Fruit fly (Drosophila melanogaster) whole organism, embryonic: Measurements from ENCODE around the gene CG42728.

ENCODE experiments used
- C15 ChIP-seq: fragments of 200-800 bp; sonication (Bioruptor generic); IDR thresholded peaks from 3 replicates; pipeline ENCODE4 v1.3.6; 2022; ENCODE audit warnings: missing biosample characterization, missing genetic modification characterization
- CG10321 ChIP-seq: fragments of 200-800 bp; sonication (Bioruptor generic); IDR thresholded peaks from 2 replicates; pipeline ENCODE4 v1.3.6; 2022; ENCODE audit warnings: missing biosample characterization, missing genetic modification characterization
- CG10366 ChIP-seq: fragments of 200-800 bp; sonication (Bioruptor generic); IDR thresholded peaks from 2 replicates; pipeline ENCODE4 v1.3.6; 2022; ENCODE audit warnings: missing biosample characterization, missing genetic modification characterization
- CG10543 ChIP-seq: fragments of 200-800 bp; sonication (Bioruptor generic); optimal IDR thresholded peaks from 3 replicates; lab custom pipeline; 2017; ENCODE audit warnings: missing biosample characterization, mild to moderate bottlenecking, missing genetic modification characterization, moderate library complexity
- CG10979 ChIP-seq: fragments of 200-800 bp; sonication (Bioruptor generic); optimal IDR thresholded peaks from 2 replicates; lab custom pipeline; 2018; ENCODE audit warnings: missing biosample characterization, mild to moderate bottlenecking, missing genetic modification characterization, moderate library complexity
- CG12155 ChIP-seq: fragments of 200-800 bp; sonication (Bioruptor generic); optimal IDR thresholded peaks from 3 replicates; lab custom pipeline; 2016; ENCODE audit warnings: missing biosample characterization, missing genetic modification characterization
- CG13123 ChIP-seq: fragments of 200-800 bp; sonication (Bioruptor generic); optimal IDR thresholded peaks from 2 replicates; lab custom pipeline; 2016; ENCODE audit warnings: missing biosample characterization, missing genetic modification characterization
- CG15479 ChIP-seq: fragments of 200-800 bp; sonication (Bioruptor generic); optimal IDR thresholded peaks from 3 replicates; lab custom pipeline; 2019; ENCODE audit warnings: missing biosample characterization, mild to moderate bottlenecking, missing genetic modification characterization, moderate library complexity
- CG17186 ChIP-seq: fragments of 200-800 bp; sonication (Bioruptor generic); optimal IDR thresholded peaks from 3 replicates; lab custom pipeline; 2017; ENCODE audit warnings: missing biosample characterization, missing genetic modification reagents, missing genetic modification characterization
- CG17568 ChIP-seq: fragments of 200-800 bp; sonication (Bioruptor generic); optimal IDR thresholded peaks from 2 replicates; lab custom pipeline; 2018; ENCODE audit warnings: missing biosample characterization, mild to moderate bottlenecking, missing genetic modification characterization, moderate library complexity
- CG1832 ChIP-seq: fragments of 200-800 bp; sonication (Bioruptor generic); optimal IDR thresholded peaks from 2 replicates; lab custom pipeline; 2017; ENCODE audit warnings: missing biosample characterization, mild to moderate bottlenecking, missing genetic modification characterization, inconsistent platforms
- CG30020 ChIP-seq: fragments of 200-800 bp; optimal IDR thresholded peaks from 2 replicates; lab custom pipeline; 2019; ENCODE audit warnings: missing biosample characterization, mild to moderate bottlenecking, missing genetic modification characterization, moderate library complexity
- CG31441 ChIP-seq: fragments of 200-800 bp; sonication (Bioruptor generic); IDR thresholded peaks from 2 replicates; pipeline ENCODE4 v1.3.6; 2022; ENCODE audit warnings: missing biosample characterization, missing genetic modification characterization
- CG3281 ChIP-seq: fragments of 200-800 bp; sonication (Bioruptor generic); optimal IDR thresholded peaks from 3 replicates; lab custom pipeline; 2017; ENCODE audit warnings: missing biosample characterization, mild to moderate bottlenecking, missing genetic modification characterization
- CG3407 ChIP-seq: fragments of 200-800 bp; sonication (Bioruptor generic); optimal IDR thresholded peaks from 2 replicates; lab custom pipeline; 2018; ENCODE audit warnings: missing biosample characterization, mild to moderate bottlenecking, missing genetic modification characterization
- CG3838 ChIP-seq: fragments of 200-800 bp; sonication (Bioruptor generic); optimal IDR thresholded peaks from 3 replicates; lab custom pipeline; 2016; ENCODE audit warnings: missing biosample characterization, missing genetic modification characterization
- CG4820 ChIP-seq: fragments of 200-800 bp; sonication (Bioruptor generic); optimal IDR thresholded peaks from 3 replicates; lab custom pipeline; 2016; ENCODE audit warnings: missing biosample characterization, missing genetic modification characterization
- CG5953 ChIP-seq: fragments of 200-800 bp; sonication (Bioruptor generic); IDR thresholded peaks from 2 replicates; pipeline ENCODE4 v1.3.6; 2022; ENCODE audit warnings: missing biosample characterization, missing genetic modification characterization
- CG6813 ChIP-seq: fragments of 200-800 bp; sonication (Bioruptor generic); optimal IDR thresholded peaks from 2 replicates; lab custom pipeline; 2017; ENCODE audit warnings: missing biosample characterization, missing genetic modification characterization, mild to moderate bottlenecking, moderate library complexity, missing genetic modification reagents
- CG7372 ChIP-seq: fragments of 200-800 bp; sonication (Bioruptor generic); IDR thresholded peaks from 2 replicates; pipeline ENCODE4 v1.3.6; 2022; ENCODE audit warnings: missing biosample characterization, missing genetic modification characterization
- CG7987 ChIP-seq: fragments of 200-800 bp; sonication (Bioruptor generic); optimal IDR thresholded peaks from 2 replicates; lab custom pipeline; 2018; ENCODE audit warnings: missing biosample characterization, mild to moderate bottlenecking, missing genetic modification characterization, moderate library complexity
- CG8924 ChIP-seq: fragments of 200-800 bp; optimal IDR thresholded peaks from 3 replicates; lab custom pipeline; 2019; ENCODE audit warnings: missing biosample characterization, mild to moderate bottlenecking, missing genetic modification characterization, moderate library complexity
- Camta ChIP-seq: fragments of 200-800 bp; sonication (Bioruptor generic); optimal IDR thresholded peaks from 2 replicates; lab custom pipeline; 2016; ENCODE audit warnings: missing biosample characterization, missing genetic modification characterization
- Dip2 ChIP-seq: fragments of 200-800 bp; sonication (Bioruptor generic); IDR thresholded peaks from 2 replicates; pipeline ENCODE4 v1.3.6; 2022; ENCODE audit warnings: missing biosample characterization, missing genetic modification characterization
- Gug ChIP-seq: fragments of 200-800 bp; sonication (Bioruptor generic); IDR thresholded peaks from 4 replicates; pipeline ENCODE4 v1.3.6; 2022; ENCODE audit warnings: missing biosample characterization, missing genetic modification characterization
- HmgD ChIP-seq: fragments of 200-800 bp; sonication (Bioruptor generic); optimal IDR thresholded peaks from 3 replicates; lab custom pipeline; 2016; ENCODE audit warnings: missing biosample characterization, missing genetic modification characterization
- HmgZ ChIP-seq: fragments of 200-800 bp; sonication (Bioruptor generic); optimal IDR thresholded peaks from 2 replicates; lab custom pipeline; 2018; ENCODE audit warnings: missing biosample characterization, mild to moderate bottlenecking, missing genetic modification characterization
- Hr51 ChIP-seq, 2 experiments: fragments of 200-800 bp; sonication (Bioruptor generic); optimal IDR thresholded peaks; 2 replicates in 1 of 2; 3 replicates in 1 of 2; lab custom pipeline; 2016 to 2018; ENCODE audit warnings: missing biosample characterization in 2 of 2, missing genetic modification characterization in 2 of 2, mild to moderate bottlenecking in 1 of 2, moderate library complexity in 1 of 2
- NK7.1 ChIP-seq: fragments of 200-800 bp; sonication (Bioruptor generic); optimal IDR thresholded peaks from 3 replicates; lab custom pipeline; 2016; ENCODE audit warnings: missing biosample characterization, missing genetic modification characterization
- Oli ChIP-seq: fragments of 200-800 bp; sonication (Bioruptor generic); optimal IDR thresholded peaks from 2 replicates; lab custom pipeline; 2018; ENCODE audit warnings: missing biosample characterization, mild to moderate bottlenecking, missing genetic modification characterization, moderate library complexity
- Rx ChIP-seq: fragments of 200-800 bp; sonication (Bioruptor generic); IDR thresholded peaks from 2 replicates; pipeline ENCODE4 v1.3.6; 2022; ENCODE audit warnings: missing biosample characterization, missing genetic modification characterization
- al ChIP-seq: fragments of 200-800 bp; sonication (Bioruptor generic); IDR thresholded peaks from 2 replicates; pipeline ENCODE4 v1.3.6; 2022; ENCODE audit warnings: missing biosample characterization, missing genetic modification characterization
- ci ChIP-seq: fragments of 200-800 bp; sonication (Bioruptor generic); IDR thresholded peaks from 3 replicates; pipeline ENCODE4 v1.3.6; 2022; ENCODE audit warnings: missing biosample characterization, missing genetic modification characterization
- dmrt11E ChIP-seq: fragments of 200-800 bp; sonication (Bioruptor generic); optimal IDR thresholded peaks from 3 replicates; lab custom pipeline; 2018; ENCODE audit warnings: missing biosample characterization, mild to moderate bottlenecking, missing genetic modification characterization, moderate library complexity
- fd64A ChIP-seq: fragments of 200-800 bp; sonication (Bioruptor generic); optimal IDR thresholded peaks from 3 replicates; lab custom pipeline; 2018; ENCODE audit warnings: missing biosample characterization, mild to moderate bottlenecking, missing genetic modification characterization
- inv ChIP-seq: fragments of 200-800 bp; sonication (Bioruptor generic); IDR thresholded peaks from 2 replicates; pipeline ENCODE4 v1.3.6; 2022; ENCODE audit warnings: missing biosample characterization, missing genetic modification characterization; ENCODE audit not compliant: partially characterized antibody
- mld ChIP-seq: fragments of 200-800 bp; sonication (Bioruptor generic); IDR thresholded peaks from 3 replicates; pipeline ENCODE4 v1.3.6; 2022; ENCODE audit warnings: missing biosample characterization, missing genetic modification characterization; ENCODE audit not compliant: partially characterized antibody
- odd ChIP-seq: fragments of 200-800 bp; sonication (Bioruptor generic); optimal IDR thresholded peaks from 2 replicates; lab custom pipeline; 2017; ENCODE audit warnings: missing biosample characterization, mild to moderate bottlenecking, missing genetic modification characterization
- ro ChIP-seq: fragments of 200-800 bp; sonication (Bioruptor generic); IDR thresholded peaks from 2 replicates; pipeline ENCODE4 v1.3.6; 2022; ENCODE audit warnings: missing biosample characterization, missing genetic modification characterization
- stc ChIP-seq: fragments of 200-800 bp; sonication (Bioruptor generic); IDR thresholded peaks from 2 replicates; pipeline ENCODE4 v1.3.6; 2022; ENCODE audit warnings: missing biosample characterization, missing genetic modification characterization
- sug ChIP-seq: fragments of 200-800 bp; optimal IDR thresholded peaks from 2 replicates; lab custom pipeline; 2019; ENCODE audit warnings: missing biosample characterization, mild to moderate bottlenecking, missing genetic modification characterization, moderate library complexity
- tna ChIP-seq: fragments of 200-800 bp; sonication (Bioruptor generic); IDR thresholded peaks from 2 replicates; pipeline ENCODE4 v1.3.6; 2022; ENCODE audit warnings: missing biosample characterization, missing genetic modification characterization; ENCODE audit not compliant: partially characterized antibody
- unc-4 ChIP-seq: fragments of 200-800 bp; sonication (Bioruptor generic); IDR thresholded peaks from 2 replicates; pipeline ENCODE4 v1.3.6; 2022; ENCODE audit warnings: missing biosample characterization, missing genetic modification characterization; ENCODE audit not compliant: partially characterized antibody
- usp ChIP-seq: fragments of >200 bp; optimal IDR thresholded peaks from 2 replicates; lab custom pipeline; 2017; ENCODE audit warnings: missing biosample characterization, missing genetic modification characterization
- vnd ChIP-seq: fragments of 200-800 bp; sonication (Bioruptor generic); IDR thresholded peaks from 3 replicates; pipeline ENCODE4 v1.3.6; 2022; ENCODE audit warnings: missing biosample characterization, missing genetic modification characterization; ENCODE audit not compliant: partially characterized antibody
- wor ChIP-seq: fragments of 200-800 bp; sonication (Bioruptor generic); IDR thresholded peaks from 2 replicates; pipeline ENCODE4 v1.3.6; 2022; ENCODE audit warnings: missing biosample characterization, missing genetic modification characterization

The CG42728 gene

DNA sequence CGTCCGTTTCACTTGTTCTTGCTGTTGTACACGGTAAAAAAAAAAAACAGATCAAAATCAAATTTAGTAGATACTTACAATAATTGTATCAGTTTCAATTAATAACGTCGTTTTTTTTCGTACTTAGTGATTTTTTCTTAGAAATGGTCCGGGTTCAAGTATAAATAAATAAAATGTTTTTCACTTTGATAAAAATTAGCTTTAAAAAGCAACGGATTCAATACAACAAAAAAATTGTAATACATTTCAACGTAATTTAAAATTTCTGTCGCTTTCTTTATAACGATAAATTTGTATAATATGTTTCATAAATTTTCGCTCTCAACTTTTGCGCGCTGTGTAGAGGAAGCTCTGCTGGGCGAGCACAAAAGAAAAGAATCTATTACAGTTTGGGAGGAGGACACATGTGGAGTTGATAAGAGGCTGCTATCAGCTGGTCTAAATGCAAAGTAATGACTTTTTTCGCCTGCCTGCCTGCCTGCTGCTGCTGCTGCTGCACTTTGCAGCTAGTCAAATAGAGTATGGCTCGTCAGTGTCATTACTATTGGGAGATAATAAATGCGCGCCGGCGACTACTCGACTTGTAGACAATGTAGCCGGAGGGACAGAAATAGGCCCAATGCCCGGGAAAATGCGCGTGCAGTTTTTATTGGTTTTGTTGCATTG lies 10.1 kb upstream of the CG42728 start (continued):
- TF ChIP-seq CG7987, result no peak
- TF ChIP-seq HmgD, result no peak
- no peak for TF ChIP-seq CG30020 (tag; lab: Kevin White, UChicago)
- no peak for TF ChIP-seq Dip2 (GFP tag; lab: Robert Waterston, UW)
- peak; percentile 35 for TF ChIP-seq Camta (GFP tag; lab: Kevin White, UChicago)
- TF ChIP-seq odd (GFP tag; lab: Kevin White, UChicago), result peak; percentile 65
- TF ChIP-seq CG17186 (GFP tag; lab: Kevin White, UChicago), result no peak
- TF ChIP-seq inv (GFP tag; lab: Robert Waterston, UW), result no peak
- TF ChIP-seq CG10366 (GFP tag; lab: Robert Waterston, UW), result peak; percentile 35; the same call in 1 of the 2 replicates
- no peak for TF ChIP-seq ro (GFP tag; lab: Robert Waterston, UW)
- TF ChIP-seq Hr51 (GFP tag; optimal IDR thresholded peaks at IDR 0.05; lab: Kevin White, UChicago), result peak; percentile 14 to 86
- TF ChIP-seq mld (GFP tag; lab: Robert Waterston, UW), result no peak
- TF ChIP-seq CG10321 (GFP tag; lab: Robert Waterston, UW), result no peak
- TF ChIP-seq vnd (GFP tag; lab: Robert Waterston, UW), result no peak
- TF ChIP-seq NK7.1 (GFP tag; lab: Kevin White, UChicago), result peak; percentile 15
- TF ChIP-seq C15 (GFP tag; lab: Robert Waterston, UW), result no peak
- TF ChIP-seq CG10543 (GFP tag; lab: Kevin White, UChicago), result no peak
- TF ChIP-seq wor, result no peak
- TF ChIP-seq dmrt11E (tag; lab: Kevin White, UChicago), result peak; percentile 79
- TF ChIP-seq CG4820 (GFP tag; lab: Kevin White, UChicago), result peak; percentile 63
- TF ChIP-seq tna (GFP tag; lab: Robert Waterston, UW), result no peak
- TF ChIP-seq CG31441 (GFP tag; lab: Robert Waterston, UW), result peak; percentile 80
- TF ChIP-seq CG3407 (GFP tag; lab: Kevin White, UChicago), result peak; percentile 55
- peak; percentile 76 for TF ChIP-seq CG10979
- TF ChIP-seq usp (GFP tag; lab: Kevin White, UChicago), result no peak
- TF ChIP-seq CG3281 (GFP tag; lab: Kevin White, UChicago), result peak; percentile 70
- no peak for TF ChIP-seq CG5953 (GFP tag; lab: Robert Waterston, UW)
- 0 out of 2 replicates have a peak, but pooled peaks have one; percentile 10 for TF ChIP-seq Rx (GFP tag; lab: Robert Waterston, UW)
- no peak for TF ChIP-seq CG13123
- 0 out of 4 replicates have a peak, but pooled peaks have one; percentile 14 for TF ChIP-seq Gug (GFP tag; lab: Robert Waterston, UW)
- TF ChIP-seq CG6813 (GFP tag; lab: Kevin White, UChicago), result peak; percentile 24
- TF ChIP-seq CG12155 (GFP tag; lab: Kevin White, UChicago), result peak; percentile 54
- no peak for TF ChIP-seq sug (tag; lab: Kevin White, UChicago)
- TF ChIP-seq CG15479 (GFP tag; lab: Kevin White, UChicago), result peak; percentile 96
- TF ChIP-seq CG8924 (tag; lab: Kevin White, UChicago), result peak; percentile 77
- peak; percentile 62 for TF ChIP-seq stc
- TF ChIP-seq al (GFP tag; lab: Robert Waterston, UW), result no peak
- TF ChIP-seq CG1832 (GFP tag; lab: Kevin White, UChicago), result no peak
- no peak for TF ChIP-seq unc-4
- TF ChIP-seq Oli (tag; lab: Kevin White, UChicago), result peak; percentile 78
- peak; percentile 5 for TF ChIP-seq CG17568 (GFP tag; lab: Kevin White, UChicago)
- no peak for TF ChIP-seq CG7372
- no peak for TF ChIP-seq HmgZ (tag; lab: Kevin White, UChicago)
- no peak for TF ChIP-seq fd64A (GFP tag; lab: Kevin White, UChicago)
- TF ChIP-seq CG3838 (GFP tag; lab: Kevin White, UChicago), result no peak
- TF ChIP-seq ci, result no peak
